Worm (Caenorhabditis elegans): ENCODE results near the gene C04C3.14.

ce11 chrIV:3444614-3445013, 48.9 kb downstream of the C04C3.14 start, which contains the start of gene F58E2.5:
- TF ChIP-seq aly-1 (tag; optimal IDR thresholded peaks at IDR 0.05) (no peak), tra-4 (tag; optimal IDR thresholded peaks at IDR 0.05) (no peak), ceh-36 (tag; optimal IDR thresholded peaks at IDR 0.05) (no peak), F13C5.2 (tag; optimal IDR thresholded peaks at IDR 0.05) (no peak), ama-1 (optimal IDR thresholded peaks at IDR 0.05) (no peak), scrt-1 (GFP tag; IDR thresholded peaks at IDR 0.05) (no peak), ceh-13 (GFP tag; optimal IDR thresholded peaks at IDR 0.05) (no peak), hnd-1 (tag; optimal IDR thresholded peaks at IDR 0.05) (no peak)

Data from whole organism, early embryonic.